Worm (Caenorhabditis elegans) whole organism, L1 larva: ENCODE measurements around the gene tbx-7.

Source experiments
- C16A3.4 ChIP-seq: fragments of 150-350 bp; optimal IDR thresholded peaks from 2 replicates; lab custom pipeline; 2014; ENCODE audit warnings: missing biosample characterization, missing genetic modification characterization
- F16B12.6 ChIP-seq: fragments of 150-350 bp; optimal IDR thresholded peaks from 2 replicates; lab custom pipeline; 2014; ENCODE audit warnings: missing biosample characterization, missing genetic modification characterization
- Y116A8C.19 ChIP-seq: sonication (generic microtip); optimal IDR thresholded peaks from 2 replicates; lab custom pipeline; 2016; ENCODE audit warnings: missing compliant biosample characterization, missing genetic modification characterization, borderline replicate concordance
- blmp-1 ChIP-seq: fragments of 150-350 bp; optimal IDR thresholded peaks from 2 replicates; lab custom pipeline; 2014; ENCODE audit warnings: missing biosample characterization, missing genetic modification characterization
- ceh-63 ChIP-seq: fragments of 200-800 bp; sonication (Bioruptor generic); optimal IDR thresholded peaks from 2 replicates; lab custom pipeline; 2018; ENCODE audit warnings: mild to moderate bottlenecking, missing genetic modification characterization, missing compliant biosample characterization
- ceh-82 ChIP-seq, 3 experiments: fragments of 150-350 bp in 1 of 3; sonication (generic microtip) in 2 of 3; optimal IDR thresholded peaks; 2 replicates each; lab custom pipeline; 2014 to 2017; ENCODE audit warnings: missing biosample characterization in 3 of 3, missing genetic modification characterization in 3 of 3
- ceh-88 ChIP-seq: fragments of 200-800 bp; sonication (Bioruptor generic); IDR thresholded peaks from 2 replicates; pipeline ENCODE4 v1.3.6; 2022; ENCODE audit warnings: missing genetic modification characterization, missing compliant biosample characterization
- ceh-90 ChIP-seq: sonication (generic microtip); optimal IDR thresholded peaks from 2 replicates; lab custom pipeline; 2016; ENCODE audit warnings: missing genetic modification characterization, missing compliant biosample characterization
- dsc-1 ChIP-seq: sonication (generic microtip); optimal IDR thresholded peaks from 2 replicates; lab custom pipeline; 2016; ENCODE audit warnings: mild to moderate bottlenecking, missing genetic modification characterization, missing compliant biosample characterization
- egl-27 ChIP-seq, 2 experiments: fragments of 150-350 bp in 1 of 2; sonication (generic microtip); optimal IDR thresholded peaks; 3 replicates each; lab custom pipeline; 2017 to 2018; ENCODE audit warnings: missing biosample characterization in 2 of 2, missing genetic modification characterization in 2 of 2, missing genetic modification reagents in 2 of 2
- elt-2 ChIP-seq: sonication (generic microtip); optimal IDR thresholded peaks from 2 replicates; lab custom pipeline; 2016; ENCODE audit warnings: missing genetic modification characterization, mild to moderate bottlenecking, inconsistent platforms, missing compliant biosample characterization, missing genetic modification reagents
- ets-5 ChIP-seq: fragments of 200-800 bp; sonication (Bioruptor generic); IDR thresholded peaks from 2 replicates; pipeline ENCODE4 v1.3.6; 2022; ENCODE audit warnings: missing genetic modification characterization, missing compliant biosample characterization
- fkh-8 ChIP-seq: sonication (generic microtip); optimal IDR thresholded peaks from 2 replicates; lab custom pipeline; 2016; ENCODE audit warnings: mild to moderate bottlenecking, missing genetic modification characterization, missing compliant biosample characterization
- grh-1 ChIP-seq: fragments of 200-800 bp; sonication (Bioruptor generic); IDR thresholded peaks from 2 replicates; pipeline ENCODE4 v1.3.6; 2022; ENCODE audit warnings: missing genetic modification reagents, missing genetic modification characterization, missing compliant biosample characterization
- hpl-2 ChIP-seq: fragments of 150-350 bp; optimal IDR thresholded peaks from 2 replicates; lab custom pipeline; 2014; ENCODE audit warnings: missing biosample characterization, missing genetic modification reagents, missing genetic modification characterization
- isw-1 ChIP-seq: fragments of 200-800 bp; sonication (Bioruptor generic); IDR thresholded peaks from 2 replicates; pipeline ENCODE4 v1.3.6; 2022; ENCODE audit warnings: missing genetic modification characterization, missing compliant biosample characterization
- lin-14 ChIP-seq: fragments of 200-800 bp; sonication (Bioruptor generic); optimal IDR thresholded peaks from 2 replicates; lab custom pipeline; 2018; ENCODE audit warnings: mild to moderate bottlenecking, missing genetic modification characterization, moderate library complexity, missing compliant biosample characterization
- lir-3 ChIP-seq: sonication (generic microtip); optimal IDR thresholded peaks from 2 replicates; lab custom pipeline; 2016; ENCODE audit warnings: mild to moderate bottlenecking, missing genetic modification characterization, moderate library complexity, missing compliant biosample characterization; ENCODE audit not compliant: poor library complexity
- mab-9 ChIP-seq: fragments of 200-800 bp; sonication (Bioruptor generic); IDR thresholded peaks from 2 replicates; pipeline ENCODE4 v1.3.6; 2022; ENCODE audit warnings: missing genetic modification reagents, missing genetic modification characterization, missing compliant biosample characterization
- nhr-12 ChIP-seq: sonication (generic microtip); optimal IDR thresholded peaks from 2 replicates; lab custom pipeline; 2017; ENCODE audit warnings: missing biosample characterization, missing genetic modification characterization
- nhr-20 ChIP-seq: sonication (generic microtip); optimal IDR thresholded peaks from 2 replicates; lab custom pipeline; 2016; ENCODE audit warnings: mild to moderate bottlenecking, missing genetic modification characterization, missing compliant biosample characterization
- nhr-47 ChIP-seq: sonication (generic microtip); optimal IDR thresholded peaks from 2 replicates; lab custom pipeline; 2016; ENCODE audit warnings: mild to moderate bottlenecking, missing genetic modification characterization, moderate library complexity, missing compliant biosample characterization
- nhr-71 ChIP-seq: sonication (generic microtip); optimal IDR thresholded peaks from 2 replicates; lab custom pipeline; 2016; ENCODE audit warnings: mild to moderate bottlenecking, missing genetic modification characterization, moderate library complexity, missing compliant biosample characterization
- nhr-85 ChIP-seq: sonication (generic microtip); peaks from one replicate; lab custom pipeline; 2016; ENCODE audit warnings: missing genetic modification characterization, inconsistent platforms, missing compliant biosample characterization
- pqm-1 ChIP-seq: sonication (generic microtip); optimal IDR thresholded peaks from 3 replicates; lab custom pipeline; 2017; ENCODE audit warnings: missing biosample characterization, missing genetic modification characterization
- rnt-1 ChIP-seq: sonication (generic microtip); optimal IDR thresholded peaks from 2 replicates; lab custom pipeline; 2016; ENCODE audit warnings: mild to moderate bottlenecking, missing genetic modification characterization, moderate library complexity, missing compliant biosample characterization
- snpc-4 ChIP-seq: fragments of 150-350 bp; optimal IDR thresholded peaks from 2 replicates; lab custom pipeline; 2014; ENCODE audit warnings: missing biosample characterization, missing genetic modification characterization
- sptf-1 ChIP-seq: fragments of 150-350 bp; optimal IDR thresholded peaks from 2 replicates; lab custom pipeline; 2014; ENCODE audit warnings: missing biosample characterization, missing genetic modification characterization
- sup-37 ChIP-seq: fragments of 200-800 bp; sonication (Bioruptor generic); optimal IDR thresholded peaks from 2 replicates; lab custom pipeline; 2018; ENCODE audit warnings: mild to moderate bottlenecking, missing genetic modification characterization, missing compliant biosample characterization
- unc-130 ChIP-seq: fragments of 150-350 bp; optimal IDR thresholded peaks from 2 replicates; lab custom pipeline; 2017; ENCODE audit warnings: missing biosample characterization, missing genetic modification characterization, inconsistent platforms
- unc-62 ChIP-seq: fragments of 150-350 bp; optimal IDR thresholded peaks from 2 replicates; lab custom pipeline; 2014; ENCODE audit warnings: missing biosample characterization, missing genetic modification reagents, missing genetic modification characterization
- vab-15 ChIP-seq: sonication (generic microtip); optimal IDR thresholded peaks from 2 replicates; lab custom pipeline; 2017; ENCODE audit warnings: missing genotype, mild to moderate bottlenecking, missing genetic modification characterization, missing compliant biosample characterization
- zag-1 ChIP-seq: fragments of 150-350 bp; optimal IDR thresholded peaks from 2 replicates; lab custom pipeline; 2014; ENCODE audit warnings: missing biosample characterization, missing genetic modification characterization
- zip-4 ChIP-seq: fragments of 200-800 bp; sonication (Bioruptor generic); optimal IDR thresholded peaks from 2 replicates; lab custom pipeline; 2018; ENCODE audit warnings: mild to moderate bottlenecking, missing genetic modification characterization, moderate library complexity, missing compliant biosample characterization

tbx-7 gene

DNA sequence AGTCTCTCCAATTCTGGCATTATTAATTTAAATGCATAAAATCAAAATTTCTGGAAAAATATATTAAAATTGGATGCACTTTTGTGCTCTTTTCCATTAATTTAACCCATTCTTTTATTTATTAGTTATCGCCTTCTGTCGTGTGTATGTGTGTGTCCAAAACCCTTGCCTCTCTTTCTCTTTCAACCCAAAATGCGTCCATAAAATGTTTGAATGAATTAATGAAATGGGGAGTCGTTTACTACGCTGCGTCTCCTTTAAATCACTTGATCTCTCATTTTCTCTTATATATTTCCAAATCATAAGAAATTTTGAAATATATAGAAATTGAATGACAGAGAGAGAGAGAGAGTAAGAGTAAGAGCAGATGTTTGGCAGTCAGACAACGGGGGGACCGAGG, 49.6 kb upstream of the tbx-7 start (continued):
- TF ChIP-seq nhr-20 (tag; lab: Kevin White, UChicago) (no peak), grh-1 (GFP tag; lab: Robert Waterston, UW) (no peak), lir-3 (tag; lab: Kevin White, UChicago) (no peak), zip-4 (GFP tag; lab: Kevin White, UChicago) (no peak), snpc-4 (tag; lab: Kevin White, UChicago) (no peak), rnt-1 (tag; lab: Kevin White, UChicago) (no peak), nhr-47 (peak; percentile 14), sup-37 (no peak), vab-15 (tag; lab: Kevin White, UChicago) (no peak), F16B12.6 (tag; lab: Kevin White, UChicago) (no peak), sptf-1 (no peak), isw-1 (GFP tag; lab: Robert Waterston, UW) (no peak), hpl-2 (GFP tag; lab: Kevin White, UChicago) (no peak), ceh-90 (tag; lab: Kevin White, UChicago) (no peak), ceh-82 (tag; optimal IDR thresholded peaks at IDR 0.05; lab: Kevin White, UChicago) (no peak), C16A3.4 (tag; lab: Kevin White, UChicago) (no peak)
- TF ChIP-seq, all 84 proteins: peak for 10

DNA sequence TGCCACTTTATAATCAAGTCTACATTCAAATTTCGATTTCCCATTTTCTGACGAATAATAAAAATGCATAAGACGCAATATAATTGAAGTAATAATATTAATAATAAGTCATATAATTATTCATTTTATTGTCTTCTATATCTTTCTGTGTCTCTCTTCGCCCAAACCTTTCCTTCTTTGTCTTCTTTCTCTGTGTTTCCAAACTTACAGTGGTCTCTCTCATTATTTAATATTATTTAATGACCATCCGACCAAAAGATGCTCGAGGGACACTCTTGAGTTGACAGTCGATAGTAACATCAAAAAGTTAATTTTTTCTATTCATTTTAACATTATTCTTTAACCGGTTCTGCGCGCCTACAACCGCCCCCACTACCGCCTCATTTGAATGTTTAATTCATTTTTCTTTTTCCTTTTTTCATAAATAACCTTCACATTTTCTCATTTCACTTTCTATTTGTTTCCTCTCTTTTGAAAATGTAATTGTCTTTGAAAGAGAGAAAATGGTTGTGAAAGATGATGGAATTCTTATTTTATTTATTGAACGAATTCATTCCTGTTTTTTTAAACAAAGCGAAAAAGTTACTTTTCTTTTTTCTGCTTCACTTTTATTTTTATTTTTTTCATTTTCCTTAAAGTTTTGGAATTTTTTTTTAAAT, 45.5 kb upstream of the tbx-7 start:
- TF ChIP-seq nhr-85 (tag; lab: Kevin White, UChicago) (peak; percentile 63), C16A3.4 (tag; lab: Kevin White, UChicago) (no peak), blmp-1 (peak; percentile 85), Y116A8C.19 (tag; lab: Kevin White, UChicago) (no peak), lin-14 (GFP tag; lab: Kevin White, UChicago) (peak; percentile 29), ets-5 (GFP tag; lab: Robert Waterston, UW) (no peak)
- TF ChIP-seq, all 84 proteins: peak for 3

- TF ChIP-seq unc-62 (GFP tag; lab: Kevin White, UChicago) (no peak), ceh-88 (GFP tag; lab: Robert Waterston, UW) (no peak), zag-1 (tag; lab: Kevin White, UChicago) (no peak), nhr-12 (tag; lab: Kevin White, UChicago) (no peak), sptf-1 (no peak), vab-15 (tag; lab: Kevin White, UChicago) (no peak), mab-9 (no peak), pqm-1 (tag; lab: Kevin White, UChicago) (no peak), lir-3 (tag; lab: Kevin White, UChicago) (no peak), elt-2 (no peak), ceh-63 (GFP tag; lab: Kevin White, UChicago) (no peak), snpc-4 (tag; lab: Kevin White, UChicago) (no peak), unc-130 (tag; lab: Kevin White, UChicago) (no peak), ceh-90 (tag; lab: Kevin White, UChicago) (no peak), egl-27 (tag; optimal IDR thresholded peaks at IDR 0.05; lab: Kevin White, UChicago) (no peak), dsc-1 (tag; lab: Kevin White, UChicago) (no peak)
Observed at ce11 chrIII:6072937-6073336, 44.6 kb upstream of the tbx-7 start.

ce11 chrIII:6067557-6067956, 39.2 kb upstream of the tbx-7 start, which contains the start of gene mapk-15:
TSS of gene mapk-15 (plus strand) at chrIII:6067857.
- TF ChIP-seq fkh-8 (tag; lab: Kevin White, UChicago) (peak; percentile 53), nhr-71 (no peak)
